Fruit fly (Drosophila melanogaster): Measurements from ENCODE around the gene MFS3.

The MFS3 gene

dm6 chr2L:1142730-1143281 is at the start of gene MFS3 (continued):
- no peak for TF ChIP-seq slp2 (GFP tag; optimal IDR thresholded peaks at IDR 0.05)
- no peak for TF ChIP-seq Nf-YA (GFP tag; IDR thresholded peaks at IDR 0.05)
- TF ChIP-seq CG8478 (optimal IDR thresholded peaks at IDR 0.05) = no peak
- peak; percentile 38; the same call in 1 of the 2 replicates for TF ChIP-seq bbx (GFP tag; IDR thresholded peaks at IDR 0.05; ENCODE audit: partially characterized antibody)
- TF ChIP-seq CG1647 (GFP tag; optimal IDR thresholded peaks at IDR 0.05) = no peak
- peak; percentile 96 for TF ChIP-seq abd-A (tag; optimal IDR thresholded peaks at IDR 0.05)
- no peak for TF ChIP-seq croc (GFP tag; conservative IDR thresholded peaks at IDR 0.05)
- peak; percentile 33 for TF ChIP-seq CrebB (tag; optimal IDR thresholded peaks at IDR 0.05)
- no peak for TF ChIP-seq en (GFP tag; optimal IDR thresholded peaks at IDR 0.05)
- TF ChIP-seq stwl (tag; optimal IDR thresholded peaks at IDR 0.05) = peak; percentile 54
- TF ChIP-seq BEAF-32 (GFP tag; optimal IDR thresholded peaks at IDR 0.05) = peak; percentile 22
- peak; percentile 61; the same call in 1 of the 2 replicates for TF ChIP-seq vvl (GFP tag; IDR thresholded peaks at IDR 0.05)
- no peak for TF ChIP-seq sens-2 (GFP tag; IDR thresholded peaks at IDR 0.05)
- peak; percentile 19; the same call in 1 of the 3 replicates for TF ChIP-seq row (GFP tag; IDR thresholded peaks at IDR 0.05)
- no peak for TF ChIP-seq CG11093 (GFP tag; IDR thresholded peaks at IDR 0.05)
- TF ChIP-seq MTF-1 (GFP tag; optimal IDR thresholded peaks at IDR 0.05; ENCODE audit: borderline replicate concordance) = peak; percentile 51
- TF ChIP-seq Dref (GFP tag; IDR thresholded peaks at IDR 0.05) = 0 out of 2 replicates have a peak, but pooled peaks have one; percentile 29
- TF ChIP-seq CG13624 (GFP tag; optimal IDR thresholded peaks at IDR 0.05) = peak; percentile 23
- no peak for TF ChIP-seq twi (tag; optimal IDR thresholded peaks at IDR 0.05)
- TF ChIP-seq gro (GFP tag; optimal IDR thresholded peaks at IDR 0.05) = peak; percentile 26
- peak in 1 of 2 experiments; percentile 21 for TF ChIP-seq Hr51 (GFP tag; optimal IDR thresholded peaks at IDR 0.05)
- TF ChIP-seq CG3995 (GFP tag; optimal IDR thresholded peaks at IDR 0.05) = no peak
- peak; percentile 13 for TF ChIP-seq Meics (GFP tag; optimal IDR thresholded peaks at IDR 0.05)
- TF ChIP-seq CG11723 (GFP tag; optimal IDR thresholded peaks at IDR 0.05) = no peak
- peak; percentile 13; the same call in 1 of the 2 replicates for TF ChIP-seq CG32532 (GFP tag; IDR thresholded peaks at IDR 0.05)
- TF ChIP-seq B-H2 (GFP tag; optimal IDR thresholded peaks at IDR 0.05) = peak; percentile 14
- TF ChIP-seq CG6683 (GFP tag; optimal IDR thresholded peaks at IDR 0.05) = peak; percentile 16
- TF ChIP-seq Ets97D (GFP tag; optimal IDR thresholded peaks at IDR 0.05) = peak; percentile 19
- TF ChIP-seq sob (GFP tag; IDR thresholded peaks at IDR 0.05) = 0 out of 2 replicates have a peak, but pooled peaks have one; percentile 26
- TF ChIP-seq her (GFP tag; optimal IDR thresholded peaks at IDR 0.05) = peak; percentile 25
- TF ChIP-seq Lim3 (GFP tag; IDR thresholded peaks at IDR 0.05) = no peak
- peak; percentile 37 for TF ChIP-seq nom (GFP tag; optimal IDR thresholded peaks at IDR 0.05)
- TF ChIP-seq cas (GFP tag; IDR thresholded peaks at IDR 0.05) = 0 out of 2 replicates have a peak, but pooled peaks have one; percentile 9
- TF ChIP-seq CG17361 (GFP tag; IDR thresholded peaks at IDR 0.05) = peak; percentile 22; the same call in 1 of the 3 replicates
- TF ChIP-seq dimm (GFP tag; IDR thresholded peaks at IDR 0.05) = no peak
- TF ChIP-seq CG10543 (GFP tag; optimal IDR thresholded peaks at IDR 0.05) = peak; percentile 75
- no peak for TF ChIP-seq CG11560 (tag; IDR thresholded peaks at IDR 0.05)
- peak; percentile 88; the same call in 2 of the 3 replicates for TF ChIP-seq CG6175 (GFP tag; IDR thresholded peaks at IDR 0.05)
- TF ChIP-seq CG14710 (tag; optimal IDR thresholded peaks at IDR 0.05) = no peak
- peak; percentile 25 for TF ChIP-seq CG2678 (tag; optimal IDR thresholded peaks at IDR 0.05)
- no peak for TF ChIP-seq CG12219 (GFP tag; optimal IDR thresholded peaks at IDR 0.05)
- TF ChIP-seq jigr1 (GFP tag; IDR thresholded peaks at IDR 0.05) = no peak
- TF ChIP-seq tll (GFP tag; optimal IDR thresholded peaks at IDR 0.05) = peak in 1 of 2 experiments; percentile 33
- no peak for TF ChIP-seq CG9609 (GFP tag; optimal IDR thresholded peaks at IDR 0.05)
- peak; percentile 3 for TF ChIP-seq CG5180 (GFP tag; optimal IDR thresholded peaks at IDR 0.05)
- peak in 1 of 2 experiments; percentile 21 for TF ChIP-seq dpn (GFP tag; optimal IDR thresholded peaks at IDR 0.05)
- peak; percentile 19 for TF ChIP-seq NC2β (GFP tag; optimal IDR thresholded peaks at IDR 0.05)
- peak; percentile 9 for TF ChIP-seq gcm (GFP tag; optimal IDR thresholded peaks at IDR 0.05)
- TF ChIP-seq Dip3 (GFP tag; optimal IDR thresholded peaks at IDR 0.05) = peak; percentile 0
